Fruit fly (Drosophila melanogaster) whole organism, embryonic: ENCODE results near the gene plx.
A peak's percentile ranks its signal among the peaks of the same experiment; 100 is the strongest.

ENCODE experiments used
- ATbp ChIP-seq: fragments of 200-800 bp; sonication (Bioruptor generic); optimal IDR thresholded peaks from 2 replicates; lab custom pipeline; 2017; ENCODE audit warnings: missing biosample characterization, mild to moderate bottlenecking, missing genetic modification characterization, missing genetic modification reagents
- Asciz ChIP-seq: fragments of 200-800 bp; sonication (Bioruptor generic); optimal IDR thresholded peaks from 2 replicates; lab custom pipeline; 2017; ENCODE audit warnings: missing biosample characterization, mild to moderate bottlenecking, missing genetic modification characterization, missing genetic modification reagents
- Awh ChIP-seq: fragments of 200-800 bp; sonication (Bioruptor generic); IDR thresholded peaks from 2 replicates; pipeline ENCODE4, ENCODE4 v1.3.6; 2022; ENCODE audit warnings: missing biosample characterization, missing genetic modification characterization
- B-H2 ChIP-seq: fragments of 200-800 bp; sonication (Bioruptor generic); optimal IDR thresholded peaks from 2 replicates; lab custom pipeline; 2018; ENCODE audit warnings: missing biosample characterization, mild to moderate bottlenecking, missing genetic modification characterization
- CG10209 ChIP-seq: fragments of 200-800 bp; sonication (Bioruptor generic); optimal IDR thresholded peaks from 3 replicates; lab custom pipeline; 2017; ENCODE audit warnings: missing biosample characterization, mild to moderate bottlenecking, missing genetic modification characterization, missing genetic modification reagents
- CG10543 ChIP-seq: fragments of 200-800 bp; sonication (Bioruptor generic); optimal IDR thresholded peaks from 3 replicates; lab custom pipeline; 2017; ENCODE audit warnings: missing biosample characterization, mild to moderate bottlenecking, missing genetic modification characterization, moderate library complexity
- CG11560 ChIP-seq: fragments of 200-800 bp; sonication (Bioruptor generic); IDR thresholded peaks from 3 replicates; pipeline ENCODE4 v1.3.6; 2022; ENCODE audit warnings: missing biosample characterization, missing genetic modification characterization
- CG12219 ChIP-seq: fragments of 200-800 bp; sonication (Bioruptor generic); optimal IDR thresholded peaks from 3 replicates; lab custom pipeline; 2018; ENCODE audit warnings: missing biosample characterization, mild to moderate bottlenecking, missing genetic modification characterization
- CG12299 ChIP-seq: fragments of 200-800 bp; sonication (Bioruptor generic); optimal IDR thresholded peaks from 2 replicates; lab custom pipeline; 2018; ENCODE audit warnings: missing biosample characterization, mild to moderate bottlenecking, missing genetic modification characterization
- CG12744 ChIP-seq: fragments of 200-800 bp; sonication (Bioruptor generic); optimal IDR thresholded peaks from 2 replicates; lab custom pipeline; 2016; ENCODE audit warnings: missing biosample characterization, missing genetic modification characterization
- CG13296 ChIP-seq: fragments of 200-800 bp; sonication (Bioruptor generic); optimal IDR thresholded peaks from 3 replicates; lab custom pipeline; 2018; ENCODE audit warnings: missing biosample characterization, mild to moderate bottlenecking, missing genetic modification characterization
- CG13424 ChIP-seq: fragments of 200-800 bp; sonication (Bioruptor generic); optimal IDR thresholded peaks from 2 replicates; lab custom pipeline; 2019; ENCODE audit warnings: missing biosample characterization, mild to moderate bottlenecking, missing genetic modification characterization, moderate library complexity
- CG1529 ChIP-seq: fragments of 200-800 bp; sonication (Bioruptor generic); optimal IDR thresholded peaks from 3 replicates; lab custom pipeline; 2018; ENCODE audit warnings: missing biosample characterization, missing genetic modification characterization
- CG17328 ChIP-seq: fragments of 200-800 bp; sonication (Bioruptor generic); IDR thresholded peaks from 2 replicates; pipeline ENCODE4 v1.3.6; 2022; ENCODE audit warnings: missing biosample characterization, missing genetic modification characterization
- CG17359 ChIP-seq: fragments of 200-800 bp; sonication (Bioruptor generic); optimal IDR thresholded peaks from 3 replicates; lab custom pipeline; 2018; ENCODE audit warnings: missing biosample characterization, mild to moderate bottlenecking, missing genetic modification characterization, moderate library complexity
- CG18476 ChIP-seq: fragments of 200-800 bp; sonication (Bioruptor generic); optimal IDR thresholded peaks from 2 replicates; lab custom pipeline; 2016; ENCODE audit warnings: missing biosample characterization, mild to moderate bottlenecking, missing genetic modification characterization
- CG18764 ChIP-seq: fragments of 200-800 bp; sonication (Bioruptor generic); optimal IDR thresholded peaks from 3 replicates; lab custom pipeline; 2016; ENCODE audit warnings: missing biosample characterization, missing genetic modification characterization
- CG2120 ChIP-seq: fragments of 200-800 bp; sonication (Bioruptor generic); optimal IDR thresholded peaks from 3 replicates; lab custom pipeline; 2016; ENCODE audit warnings: missing biosample characterization, missing genetic modification characterization
- CG3281 ChIP-seq: fragments of 200-800 bp; sonication (Bioruptor generic); optimal IDR thresholded peaks from 3 replicates; lab custom pipeline; 2017; ENCODE audit warnings: missing biosample characterization, mild to moderate bottlenecking, missing genetic modification characterization
- CG3407 ChIP-seq: fragments of 200-800 bp; sonication (Bioruptor generic); optimal IDR thresholded peaks from 2 replicates; lab custom pipeline; 2018; ENCODE audit warnings: missing biosample characterization, mild to moderate bottlenecking, missing genetic modification characterization
- CG34376 ChIP-seq: fragments of 200-800 bp; sonication (Bioruptor generic); optimal IDR thresholded peaks from 2 replicates; lab custom pipeline; 2018; ENCODE audit warnings: missing biosample characterization, mild to moderate bottlenecking, missing genetic modification characterization
- CG3995 ChIP-seq: fragments of 200-800 bp; sonication (Bioruptor generic); optimal IDR thresholded peaks from 3 replicates; lab custom pipeline; 2016; ENCODE audit warnings: missing biosample characterization, missing genetic modification characterization
- CG6683 ChIP-seq: fragments of 200-800 bp; sonication (Bioruptor generic); optimal IDR thresholded peaks from 2 replicates; lab custom pipeline; 2017; ENCODE audit warnings: missing biosample characterization, mild to moderate bottlenecking, missing genetic modification characterization, missing genetic modification reagents
- CG6765 ChIP-seq: fragments of 200-800 bp; sonication (Bioruptor generic); optimal IDR thresholded peaks from 3 replicates; lab custom pipeline; 2017; ENCODE audit warnings: missing biosample characterization, mild to moderate bottlenecking, missing genetic modification characterization
- CG7271 ChIP-seq: fragments of 200-800 bp; sonication (Bioruptor generic); optimal IDR thresholded peaks from 2 replicates; lab custom pipeline; 2018; ENCODE audit warnings: missing biosample characterization, mild to moderate bottlenecking, missing genetic modification characterization, moderate library complexity
- Dek ChIP-seq: fragments of 200-800 bp; sonication (Bioruptor generic); optimal IDR thresholded peaks from 3 replicates; lab custom pipeline; 2019; ENCODE audit warnings: missing biosample characterization, mild to moderate bottlenecking, missing genetic modification characterization, moderate library complexity
- Dip2 ChIP-seq: fragments of 200-800 bp; sonication (Bioruptor generic); IDR thresholded peaks from 2 replicates; pipeline ENCODE4 v1.3.6; 2022; ENCODE audit warnings: missing biosample characterization, missing genetic modification characterization
- Fer1 ChIP-seq: fragments of 200-800 bp; sonication (Bioruptor generic); optimal IDR thresholded peaks from 2 replicates; lab custom pipeline; 2017; ENCODE audit warnings: missing biosample characterization, mild to moderate bottlenecking, missing genetic modification characterization
- HHEX ChIP-seq: fragments of 200-800 bp; sonication (Bioruptor generic); optimal IDR thresholded peaks from 3 replicates; lab custom pipeline; 2017; ENCODE audit warnings: missing biosample characterization, mild to moderate bottlenecking, missing genetic modification characterization, missing genetic modification reagents
- HmgZ ChIP-seq: fragments of 200-800 bp; sonication (Bioruptor generic); optimal IDR thresholded peaks from 2 replicates; lab custom pipeline; 2018; ENCODE audit warnings: missing biosample characterization, mild to moderate bottlenecking, missing genetic modification characterization
- Hmr ChIP-seq: fragments of 200-800 bp; sonication (Bioruptor generic); optimal IDR thresholded peaks from 3 replicates; lab custom pipeline; 2017; ENCODE audit warnings: mild to moderate bottlenecking, missing biosample characterization, missing genetic modification reagents, missing genetic modification characterization
- Kr ChIP-seq: fragments of 200-800 bp; sonication (Bioruptor generic); optimal IDR thresholded peaks from 2 replicates; lab custom pipeline; 2017; ENCODE audit warnings: missing biosample characterization, mild to moderate bottlenecking, missing genetic modification characterization
- Med ChIP-seq: fragments of 200-800 bp; sonication (Bioruptor generic); peaks from one replicate; lab custom pipeline; 2016; ENCODE audit warnings: missing biosample characterization, missing genetic modification characterization, mild to moderate bottlenecking, inconsistent platforms, moderate library complexity
- Meics ChIP-seq: fragments of 200-800 bp; sonication (Bioruptor generic); optimal IDR thresholded peaks from 2 replicates; lab custom pipeline; 2017; ENCODE audit warnings: missing biosample characterization, mild to moderate bottlenecking, missing genetic modification characterization
- Rfx ChIP-seq: fragments of 200-800 bp; sonication (Bioruptor generic); IDR thresholded peaks from 2 replicates; pipeline ENCODE4 v1.3.6; 2022; ENCODE audit warnings: missing biosample characterization, missing genetic modification characterization
- amos ChIP-seq: fragments of 200-800 bp; sonication (Bioruptor generic); IDR thresholded peaks from 2 replicates; pipeline ENCODE4 v1.3.6; 2022; ENCODE audit warnings: missing biosample characterization, missing genetic modification characterization; ENCODE audit not compliant: partially characterized antibody
- ash1 ChIP-seq: fragments of 200-800 bp; sonication (Bioruptor generic); optimal IDR thresholded peaks from 2 replicates; lab custom pipeline; 2018; ENCODE audit warnings: missing biosample characterization, mild to moderate bottlenecking, missing genetic modification characterization
- danr ChIP-seq: fragments of 200-800 bp; sonication (Bioruptor generic); IDR thresholded peaks from 2 replicates; pipeline ENCODE4 v1.3.6; 2022; ENCODE audit warnings: missing biosample characterization, missing genetic modification characterization
- fd3F ChIP-seq: fragments of 200-800 bp; sonication (Bioruptor generic); optimal IDR thresholded peaks from 2 replicates; lab custom pipeline; 2018; ENCODE audit warnings: missing biosample characterization, mild to moderate bottlenecking, missing genetic modification characterization, moderate library complexity
- gce ChIP-seq: fragments of 200-800 bp; sonication (Bioruptor generic); IDR thresholded peaks from 3 replicates; pipeline ENCODE4 v1.3.6; 2022; ENCODE audit warnings: missing biosample characterization, missing genetic modification characterization
- mam ChIP-seq: fragments of 200-800 bp; sonication (Bioruptor generic); optimal IDR thresholded peaks from 3 replicates; lab custom pipeline; 2016; ENCODE audit warnings: missing biosample characterization, missing genetic modification characterization
- org-1 ChIP-seq: fragments of 200-800 bp; sonication (Bioruptor generic); optimal IDR thresholded peaks from 2 replicates; lab custom pipeline; 2017; ENCODE audit warnings: missing biosample characterization, missing genetic modification characterization
- pros ChIP-seq: fragments of 200-800 bp; sonication (Bioruptor generic); optimal IDR thresholded peaks from 3 replicates; lab custom pipeline; 2019; ENCODE audit warnings: missing biosample characterization, mild to moderate bottlenecking, missing genetic modification characterization, moderate library complexity
- psq ChIP-seq: fragments of 200-800 bp; sonication (Bioruptor generic); optimal IDR thresholded peaks from 2 replicates; lab custom pipeline; 2017; ENCODE audit warnings: missing biosample characterization, missing genetic modification characterization
- scrt ChIP-seq: fragments of 200-800 bp; sonication (Bioruptor generic); optimal IDR thresholded peaks from 2 replicates; lab custom pipeline; 2018; ENCODE audit warnings: missing biosample characterization, mild to moderate bottlenecking, missing genetic modification characterization, moderate library complexity
- sug ChIP-seq: fragments of 200-800 bp; optimal IDR thresholded peaks from 2 replicates; lab custom pipeline; 2019; ENCODE audit warnings: missing biosample characterization, mild to moderate bottlenecking, missing genetic modification characterization, moderate library complexity
- ttk ChIP-seq: fragments of 200-800 bp; sonication (Bioruptor generic); IDR thresholded peaks from 2 replicates; pipeline ENCODE4 v2.1.2; 2022; ENCODE audit warnings: missing biosample characterization, missing genetic modification characterization
- unpg ChIP-seq: fragments of 200-800 bp; sonication (Bioruptor generic); optimal IDR thresholded peaks from 3 replicates; lab custom pipeline; 2018; ENCODE audit warnings: missing biosample characterization, mild to moderate bottlenecking, missing genetic modification characterization, moderate library complexity
- z ChIP-seq: fragments of 200-800 bp; sonication (Bioruptor generic); IDR thresholded peaks from 3 replicates; pipeline ENCODE4 v1.3.6; 2022; ENCODE audit warnings: missing biosample characterization, missing genetic modification characterization
- zen2 ChIP-seq: fragments of 200-800 bp; sonication (Bioruptor generic); IDR thresholded peaks from 3 replicates; pipeline ENCODE4 v1.3.6; 2022; ENCODE audit warnings: missing biosample characterization, missing genetic modification characterization; ENCODE audit not compliant: partially characterized antibody

plx gene

DNA sequence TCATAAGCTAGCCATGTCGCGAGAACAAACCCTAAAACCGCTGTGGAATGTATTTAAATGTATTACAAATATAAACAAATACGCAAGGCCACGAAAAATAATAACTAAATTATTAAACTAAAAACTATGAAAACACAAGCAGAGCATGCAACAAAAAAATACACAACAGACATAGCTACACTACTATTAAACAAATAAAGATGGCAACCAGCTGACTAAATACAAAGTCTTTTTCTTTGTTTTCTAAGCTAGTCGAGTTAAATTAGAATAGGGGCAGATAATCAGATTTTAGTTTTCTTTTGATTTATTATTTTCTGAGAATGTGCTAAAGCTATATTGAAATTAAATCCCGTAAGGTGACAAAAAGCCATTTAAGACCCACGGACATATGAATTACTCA is 61.0 kb downstream of the plx start (continued):
- TF ChIP-seq Dip2 = no peak
- no peak for TF ChIP-seq Awh (GFP tag; lab: Robert Waterston, UW)
- peak; percentile 73 for TF ChIP-seq B-H2 (GFP tag; lab: Kevin White, UChicago)
- peak; percentile 21 for TF ChIP-seq CG3407 (GFP tag; lab: Kevin White, UChicago)
- TF ChIP-seq CG17359 (tag; lab: Kevin White, UChicago) = peak; percentile 36
- no peak for TF ChIP-seq HmgZ
- TF ChIP-seq Med (GFP tag; lab: Kevin White, UChicago) = peak; percentile 55
- peak; percentile 8 for TF ChIP-seq unpg (GFP tag; lab: Kevin White, UChicago)
- no peak for TF ChIP-seq CG12219
- TF ChIP-seq CG1529 = peak; percentile 25
- peak; percentile 13 for TF ChIP-seq sug (tag; lab: Kevin White, UChicago)
- no peak for TF ChIP-seq mam (GFP tag; lab: Kevin White, UChicago)
- TF ChIP-seq amos = no peak
- peak; percentile 37 for TF ChIP-seq CG2120
- peak; percentile 46 for TF ChIP-seq CG12299 (tag; lab: Kevin White, UChicago)
- TF ChIP-seq ATbp (GFP tag; lab: Kevin White, UChicago) = peak; percentile 78
- peak; percentile 64 for TF ChIP-seq CG6765
- peak; percentile 53 for TF ChIP-seq scrt (GFP tag; lab: Kevin White, UChicago)
- TF ChIP-seq CG7271 (tag; lab: Kevin White, UChicago) = no peak
- TF ChIP-seq Dek (tag; lab: Kevin White, UChicago) = peak; percentile 42
- peak; percentile 76 for TF ChIP-seq Fer1 (GFP tag; lab: Kevin White, UChicago)
- no peak for TF ChIP-seq CG17328
- peak; percentile 64 for TF ChIP-seq CG34376 (GFP tag; lab: Kevin White, UChicago)
- no peak for TF ChIP-seq danr (GFP tag; lab: Robert Waterston, UW)
- TF ChIP-seq psq = no peak
- no peak for TF ChIP-seq Kr
- peak; percentile 20; the same call in 1 of the 2 replicates for TF ChIP-seq Rfx (GFP tag; lab: Robert Waterston, UW)
- peak; percentile 4 for TF ChIP-seq CG13424
- TF ChIP-seq CG11560 (tag; lab: Robert Waterston, UW) = no peak
- TF ChIP-seq fd3F (GFP tag; lab: Kevin White, UChicago) = peak; percentile 32
- TF ChIP-seq CG3995 (GFP tag; lab: Kevin White, UChicago) = no peak
- TF ChIP-seq CG18476 (GFP tag; lab: Kevin White, UChicago) = peak; percentile 9
- no peak for TF ChIP-seq ttk (GFP tag; lab: Robert Waterston, UW)
- TF ChIP-seq CG3281 (GFP tag; lab: Kevin White, UChicago) = peak; percentile 74
- TF ChIP-seq gce (GFP tag; lab: Robert Waterston, UW) = no peak
- TF ChIP-seq Asciz = no peak
- peak; percentile 13 for TF ChIP-seq org-1
- no peak for TF ChIP-seq z (GFP tag; lab: Robert Waterston, UW)
- TF ChIP-seq HHEX = peak; percentile 46
- no peak for TF ChIP-seq CG18764 (GFP tag; lab: Kevin White, UChicago)
- TF ChIP-seq ash1 (GFP tag; lab: Kevin White, UChicago) = no peak
- peak; percentile 13 for TF ChIP-seq CG6683
- peak; percentile 7 for TF ChIP-seq CG12744
- peak; percentile 50 for TF ChIP-seq CG10209 (GFP tag; lab: Kevin White, UChicago)
- peak; percentile 56 for TF ChIP-seq Meics
- TF ChIP-seq CG13296 = peak; percentile 66
- TF ChIP-seq pros (GFP tag; lab: Kevin White, UChicago) = no peak
- TF ChIP-seq zen2 (GFP tag; lab: Robert Waterston, UW) = no peak
- peak; percentile 78 for TF ChIP-seq Hmr (GFP tag; lab: Kevin White, UChicago)
- TF ChIP-seq CG10543 (GFP tag; lab: Kevin White, UChicago) = peak; percentile 71
